Worm (Caenorhabditis elegans) whole organism, mixed stage, embryonic: Measurements from ENCODE around the gene trm-1.

ENCODE experiments used
- M03D4.4 ChIP-seq: sonication (generic microtip); optimal IDR thresholded peaks from 2 replicates; lab custom pipeline; 2017; ENCODE audit warnings: mild to moderate bottlenecking, missing genetic modification characterization, missing compliant biosample characterization
- blmp-1 ChIP-seq: fragments of 150-350 bp; optimal IDR thresholded peaks from 2 replicates; lab custom pipeline; 2014; ENCODE audit warnings: missing biosample characterization, missing genetic modification characterization
- ceh-39 ChIP-seq: fragments of 150-350 bp; optimal IDR thresholded peaks from 2 replicates; lab custom pipeline; 2014; ENCODE audit warnings: missing biosample characterization, missing genetic modification characterization
- ceh-43 ChIP-seq: fragments of 200-800 bp; sonication (Bioruptor generic); optimal IDR thresholded peaks from 2 replicates; lab custom pipeline; 2018; ENCODE audit warnings: mild to moderate bottlenecking, missing genetic modification characterization, moderate library complexity, missing compliant biosample characterization
- ceh-83 ChIP-seq: fragments of 200-800 bp; sonication (Bioruptor generic); optimal IDR thresholded peaks from 2 replicates; lab custom pipeline; 2018; ENCODE audit warnings: mild to moderate bottlenecking, missing genetic modification characterization, missing compliant biosample characterization
- ces-1 ChIP-seq: fragments of 150-350 bp; optimal IDR thresholded peaks from 2 replicates; lab custom pipeline; 2014; ENCODE audit warnings: missing biosample characterization, missing genetic modification reagents, missing genetic modification characterization
- cnd-1 ChIP-seq: fragments of 200-800 bp; sonication (Bioruptor generic); optimal IDR thresholded peaks from 2 replicates; lab custom pipeline; 2018; ENCODE audit warnings: mild to moderate bottlenecking, missing genetic modification characterization, missing compliant biosample characterization
- drap-1 ChIP-seq: fragments of 200-800 bp; sonication (Bioruptor generic); optimal IDR thresholded peaks from 3 replicates; lab custom pipeline; 2018; ENCODE audit warnings: mild to moderate bottlenecking, missing genetic modification characterization, missing compliant biosample characterization
- elt-1 ChIP-seq: sonication (generic microtip); optimal IDR thresholded peaks from 2 replicates; lab custom pipeline; 2017; ENCODE audit warnings: missing genetic modification characterization, mild to moderate bottlenecking, missing compliant biosample characterization, antibody characterized with exemption, moderate library complexity, borderline replicate concordance; ENCODE audit not compliant: insufficient read depth
- flh-1 ChIP-seq: fragments of 200-800 bp; sonication (Bioruptor generic); optimal IDR thresholded peaks from 2 replicates; lab custom pipeline; 2018; ENCODE audit warnings: mild to moderate bottlenecking, missing genetic modification characterization, moderate library complexity, missing compliant biosample characterization
- ham-2 ChIP-seq: fragments of 200-800 bp; sonication (Bioruptor generic); optimal IDR thresholded peaks from 2 replicates; lab custom pipeline; 2018; ENCODE audit warnings: mild to moderate bottlenecking, missing genetic modification characterization, missing compliant biosample characterization
- hlh-1 ChIP-seq: fragments of 150-350 bp; optimal IDR thresholded peaks from 2 replicates; lab custom pipeline; 2014; ENCODE audit warnings: missing biosample characterization, missing genetic modification reagents, missing genetic modification characterization
- lin-13 ChIP-seq: fragments of 150-350 bp; optimal IDR thresholded peaks from 2 replicates; lab custom pipeline; 2014; ENCODE audit warnings: missing biosample characterization, missing genetic modification characterization
- lin-32 ChIP-seq: fragments of 200-800 bp; sonication (Bioruptor generic); optimal IDR thresholded peaks from 2 replicates; lab custom pipeline; 2018; ENCODE audit warnings: mild to moderate bottlenecking, missing genetic modification characterization, missing compliant biosample characterization
- mep-1 ChIP-seq: fragments of 150-350 bp; optimal IDR thresholded peaks from 2 replicates; lab custom pipeline; 2017; ENCODE audit warnings: missing biosample characterization, missing genetic modification reagents, missing genetic modification characterization, inconsistent platforms
- mls-2 ChIP-seq: sonication (generic microtip); optimal IDR thresholded peaks from 2 replicates; lab custom pipeline; 2016; ENCODE audit warnings: mild to moderate bottlenecking, missing genetic modification characterization, moderate library complexity, missing compliant biosample characterization
- nhr-12 ChIP-seq: fragments of 150-350 bp; optimal IDR thresholded peaks from 2 replicates; lab custom pipeline; 2014; ENCODE audit warnings: missing biosample characterization, missing genetic modification characterization
- nhr-28 ChIP-seq: fragments of 150-350 bp; optimal IDR thresholded peaks from 2 replicates; lab custom pipeline; 2014; ENCODE audit warnings: missing biosample characterization, missing genetic modification characterization
- nhr-76 ChIP-seq: sonication (generic microtip); optimal IDR thresholded peaks from 2 replicates; lab custom pipeline; 2017; ENCODE audit warnings: missing biosample characterization, missing genetic modification characterization
- pha-4 ChIP-seq: fragments of 150-350 bp; optimal IDR thresholded peaks from 2 replicates; lab custom pipeline; 2018; ENCODE audit warnings: missing biosample characterization, missing genetic modification reagents, missing genetic modification characterization
- sem-2 ChIP-seq: fragments of 200-800 bp; sonication (Bioruptor generic); optimal IDR thresholded peaks from 2 replicates; lab custom pipeline; 2018; ENCODE audit warnings: mild to moderate bottlenecking, missing genetic modification characterization, missing compliant biosample characterization
- snpc-4 ChIP-seq: fragments of 150-350 bp; optimal IDR thresholded peaks from 2 replicates; lab custom pipeline; 2014; ENCODE audit warnings: missing biosample characterization, missing genetic modification characterization
- tbx-8 ChIP-seq: fragments of 200-800 bp; sonication (Bioruptor generic); optimal IDR thresholded peaks from 2 replicates; lab custom pipeline; 2018; ENCODE audit warnings: mild to moderate bottlenecking, missing genetic modification characterization, moderate library complexity, missing compliant biosample characterization
- unc-39 ChIP-seq: fragments of 150-350 bp; optimal IDR thresholded peaks from 2 replicates; lab custom pipeline; 2014; ENCODE audit warnings: missing biosample characterization, missing genetic modification characterization
- unc-62 ChIP-seq: fragments of 150-350 bp; optimal IDR thresholded peaks from 2 replicates; lab custom pipeline; 2014; ENCODE audit warnings: missing biosample characterization, missing genetic modification reagents, missing genetic modification characterization
- zip-8 ChIP-seq: fragments of 150-350 bp; optimal IDR thresholded peaks from 2 replicates; lab custom pipeline; 2014; ENCODE audit warnings: missing biosample characterization, missing genetic modification characterization
- ztf-11 ChIP-seq: fragments of 150-350 bp; optimal IDR thresholded peaks from 2 replicates; lab custom pipeline; 2014; ENCODE audit warnings: missing biosample characterization, missing genetic modification characterization

trm-1 gene

DNA sequence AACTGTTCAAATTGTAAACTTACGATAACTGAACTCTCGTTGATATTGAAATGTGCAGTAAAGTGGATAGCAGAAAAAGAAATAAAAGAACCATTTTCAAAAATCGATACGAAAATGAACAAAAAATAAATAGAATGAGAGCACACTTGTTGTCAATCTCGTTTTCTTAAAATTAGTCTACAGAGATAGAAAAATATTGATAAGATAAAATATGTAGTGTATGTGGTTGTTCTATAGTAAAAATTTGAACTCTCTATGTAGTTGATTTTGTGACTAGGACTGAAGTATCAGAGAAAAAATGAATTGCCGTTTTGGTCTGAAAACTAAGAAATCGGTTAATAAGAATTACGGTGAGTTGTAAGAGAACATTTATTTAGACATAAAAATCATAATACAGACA lies 14.1 kb downstream of the trm-1 start, which contains the start of gene cest-2.1:
Gene cest-2.1 (minus strand): TSS at position 198 of the 400 bp plus-strand sequence.
- TF ChIP-seq lin-32 (GFP tag; lab: Kevin White, UChicago): no peak
- no peak for TF ChIP-seq ham-2 (GFP tag; lab: Kevin White, UChicago)
- TF ChIP-seq cnd-1 (tag; lab: Kevin White, UChicago): no peak
- TF ChIP-seq unc-62 (GFP tag; lab: Kevin White, UChicago): no peak

DNA sequence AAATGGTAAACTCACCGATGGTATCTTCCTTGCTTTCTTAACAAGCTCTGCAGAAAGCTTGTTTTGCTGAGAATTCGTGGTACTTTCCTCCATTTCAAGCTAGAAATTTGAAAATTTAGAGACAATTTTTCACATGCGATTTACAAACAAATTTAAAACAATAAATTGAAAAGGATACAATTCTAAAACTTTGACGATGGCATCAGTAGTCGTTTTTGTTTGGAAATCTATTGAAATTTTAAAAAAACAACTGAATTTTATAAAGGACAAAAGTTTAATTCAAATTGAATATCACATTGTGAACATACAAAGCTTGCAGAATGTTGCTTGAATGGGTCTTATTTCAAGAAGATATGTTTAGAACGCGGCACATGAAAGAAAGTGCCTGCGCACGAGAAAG lies 17.8 kb downstream of the trm-1 start, which contains the start of gene ocam-1:
Gene ocam-1 (minus strand): TSS at position 101 of the 400 bp plus-strand sequence.
- TF ChIP-seq pha-4 (tag; lab: Kevin White, UChicago): no peak
- TF ChIP-seq ceh-43 (GFP tag; lab: Kevin White, UChicago): no peak
- TF ChIP-seq ceh-39 (tag; lab: Kevin White, UChicago): no peak
- TF ChIP-seq cnd-1 (tag; lab: Kevin White, UChicago): no peak
- TF ChIP-seq unc-62 (GFP tag; lab: Kevin White, UChicago): no peak
- no peak for TF ChIP-seq flh-1
- no peak for TF ChIP-seq mep-1 (tag; lab: Kevin White, UChicago)
- no peak for TF ChIP-seq nhr-76 (tag; lab: Kevin White, UChicago)
- no peak for TF ChIP-seq blmp-1 (tag; lab: Kevin White, UChicago)

DNA sequence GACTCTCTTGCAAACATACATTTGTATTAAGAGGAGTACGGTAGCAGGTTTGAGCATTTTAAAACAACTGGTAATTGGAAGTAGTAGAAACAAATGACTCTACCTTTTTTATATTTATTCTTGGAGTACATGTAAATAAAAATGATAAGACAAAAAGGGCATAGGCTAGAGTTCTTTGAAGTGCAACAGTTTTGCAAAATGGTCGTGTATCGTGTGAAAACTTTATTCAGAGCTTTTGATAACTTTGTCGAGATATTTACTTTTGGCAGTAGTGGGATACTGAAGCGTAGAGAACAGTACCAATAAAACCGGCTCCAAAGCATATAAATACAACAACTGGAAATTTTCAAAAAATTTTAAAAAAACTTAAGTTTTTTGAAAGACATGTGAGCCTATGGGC lies 18.8 kb downstream of the trm-1 start, which contains the start of gene cest-1.1:
Gene cest-1.1 (minus strand): TSS at position 101 of the 400 bp plus-strand sequence.
- TF ChIP-seq drap-1 (GFP tag; lab: Kevin White, UChicago) (no peak), blmp-1 (tag; lab: Kevin White, UChicago) (no peak), snpc-4 (no peak), nhr-12 (tag; lab: Kevin White, UChicago) (no peak), sem-2 (GFP tag; lab: Kevin White, UChicago) (no peak), M03D4.4 (tag; lab: Kevin White, UChicago) (no peak)
- TF ChIP-seq, all 35 proteins: peak for 0

DNA sequence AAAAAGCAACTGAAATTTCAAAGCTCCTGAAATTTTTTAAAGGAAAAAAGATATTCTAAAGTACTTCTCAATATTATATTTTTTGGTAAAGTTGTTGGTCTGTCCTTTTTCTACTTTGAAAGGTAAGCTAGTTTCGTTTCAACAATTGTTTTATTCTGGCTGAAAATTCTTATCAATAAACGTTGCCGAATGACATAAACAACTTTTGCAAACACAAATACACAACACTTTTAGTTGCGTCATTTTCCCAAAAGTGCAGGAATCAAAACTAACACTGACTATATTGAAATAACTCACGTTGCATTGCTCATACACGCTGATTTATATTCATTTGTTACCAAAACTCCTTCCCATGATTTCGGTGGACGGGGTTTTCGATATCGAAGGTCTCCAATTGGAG lies 19.7 kb downstream of the trm-1 start:
- TF ChIP-seq ceh-43 (GFP tag; lab: Kevin White, UChicago) (no peak), nhr-28 (tag; lab: Kevin White, UChicago) (no peak), ceh-39 (tag; lab: Kevin White, UChicago) (no peak), elt-1 (tag; lab: Kevin White, UChicago) (no peak), lin-13 (tag; lab: Kevin White, UChicago) (no peak), drap-1 (GFP tag; lab: Kevin White, UChicago) (no peak), unc-62 (GFP tag; lab: Kevin White, UChicago) (no peak), unc-39 (tag; lab: Kevin White, UChicago) (no peak), mls-2 (tag; lab: Kevin White, UChicago) (no peak), nhr-12 (tag; lab: Kevin White, UChicago) (no peak), ceh-83 (GFP tag; lab: Kevin White, UChicago) (no peak), flh-1 (no peak), ces-1 (GFP tag; lab: Kevin White, UChicago) (no peak), pha-4 (tag; lab: Kevin White, UChicago) (no peak), zip-8 (tag; lab: Kevin White, UChicago) (no peak), mep-1 (tag; lab: Kevin White, UChicago) (no peak)

DNA sequence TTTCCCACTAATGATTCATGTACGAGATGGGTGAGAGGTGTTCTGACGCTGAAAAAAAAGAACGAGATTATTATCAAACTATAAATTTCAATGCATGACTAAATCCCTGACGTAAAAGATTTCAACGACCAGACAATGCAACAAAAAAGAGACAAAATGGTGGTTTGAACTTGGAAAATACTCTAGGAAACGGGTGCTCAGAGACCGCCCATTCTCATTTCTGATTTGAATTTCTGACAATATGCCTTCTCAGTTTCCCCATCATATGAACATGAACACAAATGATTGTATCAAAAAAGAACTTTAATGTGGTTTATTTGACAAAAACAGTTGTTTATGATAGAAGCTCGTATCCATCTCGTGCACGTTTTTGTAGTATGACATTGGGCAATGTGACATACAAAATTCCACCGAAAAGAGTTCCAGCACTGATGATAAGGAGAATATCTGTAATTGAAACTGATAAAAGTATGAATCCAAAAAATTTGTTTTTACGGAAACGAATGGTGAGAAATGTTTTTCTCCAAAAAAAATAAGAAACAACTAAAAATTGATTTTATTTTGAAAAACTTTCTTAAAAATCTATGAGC lies 22.4 kb downstream of the trm-1 start, which contains the start of gene srd-26:
Gene srd-26 (minus strand): TSS at position 51 of the 590 bp plus-strand sequence.
- TF ChIP-seq sem-2 (GFP tag; lab: Kevin White, UChicago): no peak
- no peak for TF ChIP-seq hlh-1
- TF ChIP-seq elt-1 (tag; lab: Kevin White, UChicago): no peak
- TF ChIP-seq tbx-8: no peak
- TF ChIP-seq ceh-39 (tag; lab: Kevin White, UChicago): no peak
- no peak for TF ChIP-seq unc-62 (GFP tag; lab: Kevin White, UChicago)

DNA sequence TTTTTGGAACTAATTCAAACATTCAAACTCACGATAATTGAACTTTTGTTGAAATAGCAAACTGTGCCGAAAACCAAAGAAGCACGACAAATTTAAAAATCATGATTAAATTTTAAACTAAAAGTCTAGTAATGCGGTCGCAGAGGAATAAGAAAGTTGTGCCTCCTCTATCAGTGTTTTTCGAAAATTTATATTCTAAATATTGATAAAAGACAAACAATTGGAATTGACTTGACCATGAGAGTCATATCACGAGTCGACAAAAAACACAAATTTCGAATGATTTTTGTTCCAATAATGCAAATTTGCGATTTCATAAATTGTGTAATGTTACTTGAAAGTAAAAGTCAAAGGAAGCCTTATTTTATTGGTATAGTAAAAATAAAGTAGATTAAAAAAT lies 24.7 kb downstream of the trm-1 start, which contains the start of gene cest-1.2:
Gene cest-1.2 (minus strand): TSS at position 165 of the 400 bp plus-strand sequence.
- no peak for TF ChIP-seq nhr-76 (tag; lab: Kevin White, UChicago)
- no peak for TF ChIP-seq snpc-4
- TF ChIP-seq nhr-12 (tag; lab: Kevin White, UChicago): no peak
- TF ChIP-seq tbx-8: no peak
- no peak for TF ChIP-seq zip-8 (tag; lab: Kevin White, UChicago)
- TF ChIP-seq unc-39 (tag; lab: Kevin White, UChicago): no peak
- no peak for TF ChIP-seq ces-1 (GFP tag; lab: Kevin White, UChicago)
- no peak for TF ChIP-seq ztf-11
- TF ChIP-seq mep-1 (tag; lab: Kevin White, UChicago): no peak
